Worm (Caenorhabditis elegans) whole organism, late embryonic: ENCODE results near the gene acs-11.

Experiments
- C08G9.2 ChIP-seq: sonication (generic microtip); optimal IDR thresholded peaks from 2 replicates; lab custom pipeline; 2016; ENCODE audit warnings: mild to moderate bottlenecking, missing genetic modification characterization, moderate library complexity, missing compliant biosample characterization
- C38D4.7 ChIP-seq: fragments of 200-800 bp; sonication (Bioruptor generic); optimal IDR thresholded peaks from 2 replicates; lab custom pipeline; 2018; ENCODE audit warnings: mild to moderate bottlenecking, missing genetic modification characterization, moderate library complexity, missing compliant biosample characterization
- K09A11.1 ChIP-seq: sonication (generic microtip); optimal IDR thresholded peaks from 2 replicates; lab custom pipeline; 2017; ENCODE audit warnings: antibody characterized with exemption, mild to moderate bottlenecking, missing genetic modification characterization, missing compliant biosample characterization; ENCODE audit not compliant: insufficient read depth
- ahr-1 ChIP-seq: sonication (generic microtip); optimal IDR thresholded peaks from 2 replicates; lab custom pipeline; 2016; ENCODE audit warnings: missing genetic modification characterization, missing compliant biosample characterization
- ceh-19 ChIP-seq: fragments of 200-800 bp; sonication (Bioruptor generic); optimal IDR thresholded peaks from 2 replicates; lab custom pipeline; 2018; ENCODE audit warnings: mild to moderate bottlenecking, missing genetic modification characterization, missing compliant biosample characterization
- ceh-2 ChIP-seq: sonication (generic microtip); optimal IDR thresholded peaks from 2 replicates; lab custom pipeline; 2016; ENCODE audit warnings: missing genotype, missing genetic modification characterization, missing compliant biosample characterization
- ceh-24 ChIP-seq: sonication (generic microtip); optimal IDR thresholded peaks from 2 replicates; lab custom pipeline; 2016; ENCODE audit warnings: mild to moderate bottlenecking, missing genetic modification characterization, missing compliant biosample characterization
- ceh-31 ChIP-seq: sonication (generic microtip); optimal IDR thresholded peaks from 2 replicates; lab custom pipeline; 2016; ENCODE audit warnings: missing genetic modification characterization, missing compliant biosample characterization
- ceh-34 ChIP-seq: sonication (generic microtip); optimal IDR thresholded peaks from 2 replicates; lab custom pipeline; 2016; ENCODE audit warnings: mild to moderate bottlenecking, missing genetic modification characterization, missing compliant biosample characterization
- ceh-48 ChIP-seq: sonication (generic microtip); optimal IDR thresholded peaks from 2 replicates; lab custom pipeline; 2016; ENCODE audit warnings: missing genetic modification characterization, inconsistent platforms, missing compliant biosample characterization
- ceh-6 ChIP-seq: fragments of 200-800 bp; sonication (Bioruptor generic); optimal IDR thresholded peaks from 2 replicates; lab custom pipeline; 2018; ENCODE audit warnings: mild to moderate bottlenecking, missing genetic modification characterization, missing compliant biosample characterization
- ceh-9 ChIP-seq: sonication (generic microtip); optimal IDR thresholded peaks from 2 replicates; lab custom pipeline; 2016; ENCODE audit warnings: mild to moderate bottlenecking, missing genetic modification characterization, inconsistent platforms, missing compliant biosample characterization
- elt-2 ChIP-seq: sonication (generic microtip); optimal IDR thresholded peaks from 2 replicates; lab custom pipeline; 2016; ENCODE audit warnings: missing genetic modification reagents, missing genetic modification characterization, missing compliant biosample characterization
- fkh-6 ChIP-seq: sonication (generic microtip); optimal IDR thresholded peaks from 2 replicates; lab custom pipeline; 2016; ENCODE audit warnings: missing genetic modification characterization, missing compliant biosample characterization
- hlh-13 ChIP-seq: fragments of 200-800 bp; sonication (Bioruptor generic); optimal IDR thresholded peaks from 2 replicates; lab custom pipeline; 2018; ENCODE audit warnings: mild to moderate bottlenecking, missing genetic modification characterization, missing compliant biosample characterization
- hlh-15 ChIP-seq: sonication (generic microtip); optimal IDR thresholded peaks from 2 replicates; lab custom pipeline; 2016; ENCODE audit warnings: missing genetic modification characterization, missing compliant biosample characterization
- hlh-30 ChIP-seq: sonication (generic microtip); optimal IDR thresholded peaks from 2 replicates; lab custom pipeline; 2017; ENCODE audit warnings: antibody characterized with exemption, missing genetic modification characterization, missing compliant biosample characterization; ENCODE audit not compliant: insufficient read depth
- hlh-6 ChIP-seq: sonication (generic microtip); optimal IDR thresholded peaks from 2 replicates; lab custom pipeline; 2016; ENCODE audit warnings: missing genotype, missing genetic modification characterization, missing compliant biosample characterization
- hlh-8 ChIP-seq: sonication (generic microtip); optimal IDR thresholded peaks from 2 replicates; lab custom pipeline; 2016; ENCODE audit warnings: missing genotype, missing genetic modification characterization, missing compliant biosample characterization
- lim-6 ChIP-seq: sonication (generic microtip); optimal IDR thresholded peaks from 2 replicates; lab custom pipeline; 2016; ENCODE audit warnings: missing genetic modification characterization, missing compliant biosample characterization
- mec-3 ChIP-seq: sonication (generic microtip); optimal IDR thresholded peaks from 2 replicates; lab custom pipeline; 2016; ENCODE audit warnings: borderline replicate concordance, missing genetic modification characterization, missing compliant biosample characterization
- nhr-11 ChIP-seq: fragments of 150-350 bp; optimal IDR thresholded peaks from 2 replicates; lab custom pipeline; 2014; ENCODE audit warnings: missing biosample characterization, missing genetic modification characterization
- nhr-232 ChIP-seq: sonication (generic microtip); optimal IDR thresholded peaks from 2 replicates; lab custom pipeline; 2016; ENCODE audit warnings: missing genetic modification characterization, missing compliant biosample characterization
- npax-4 ChIP-seq: sonication (generic microtip); optimal IDR thresholded peaks from 2 replicates; lab custom pipeline; 2016; ENCODE audit warnings: missing genetic modification characterization, missing compliant biosample characterization
- odd-2 ChIP-seq: sonication (generic microtip); optimal IDR thresholded peaks from 2 replicates; lab custom pipeline; 2017; ENCODE audit warnings: antibody characterized with exemption, mild to moderate bottlenecking, missing genetic modification characterization, missing compliant biosample characterization
- pag-3 ChIP-seq: sonication (generic microtip); optimal IDR thresholded peaks from 2 replicates; lab custom pipeline; 2016; ENCODE audit warnings: missing compliant biosample characterization, missing genetic modification characterization, borderline replicate concordance
- pax-1 ChIP-seq: fragments of 150-350 bp; optimal IDR thresholded peaks from 2 replicates; lab custom pipeline; 2014; ENCODE audit warnings: missing biosample characterization, missing genetic modification characterization
- pha-2 ChIP-seq: sonication (generic microtip); optimal IDR thresholded peaks from 2 replicates; lab custom pipeline; 2017; ENCODE audit warnings: mild to moderate bottlenecking, missing genetic modification characterization, missing compliant biosample characterization
- pha-4 ChIP-seq: fragments of 150-350 bp; optimal IDR thresholded peaks from 2 replicates; lab custom pipeline; 2018; ENCODE audit warnings: missing biosample characterization, missing genetic modification reagents, missing genetic modification characterization
- pqm-1 ChIP-seq: sonication (generic microtip); optimal IDR thresholded peaks from 2 replicates; lab custom pipeline; 2016; ENCODE audit warnings: missing genetic modification characterization, missing compliant biosample characterization
- pros-1 ChIP-seq: fragments of 150-350 bp; optimal IDR thresholded peaks from 2 replicates; lab custom pipeline; 2014; ENCODE audit warnings: missing biosample characterization, missing genetic modification reagents, missing genetic modification characterization
- ref-2 ChIP-seq: sonication (generic microtip); optimal IDR thresholded peaks from 2 replicates; lab custom pipeline; 2016; ENCODE audit warnings: missing genetic modification characterization, missing compliant biosample characterization
- rnt-1 ChIP-seq: sonication (generic microtip); optimal IDR thresholded peaks from 2 replicates; lab custom pipeline; 2016; ENCODE audit warnings: missing genetic modification characterization, missing compliant biosample characterization
- sox-2 ChIP-seq: fragments of 200-800 bp; sonication (Bioruptor generic); IDR thresholded peaks from 2 replicates; pipeline ENCODE4 v1.3.6; 2022; ENCODE audit warnings: missing genetic modification reagents, missing genetic modification characterization, missing compliant biosample characterization
- sox-4 ChIP-seq: sonication (generic microtip); optimal IDR thresholded peaks from 2 replicates; lab custom pipeline; 2017; ENCODE audit warnings: mild to moderate bottlenecking, missing genetic modification characterization, inconsistent platforms, missing compliant biosample characterization
- syd-9 ChIP-seq: sonication (generic microtip); optimal IDR thresholded peaks from 2 replicates; lab custom pipeline; 2016; ENCODE audit warnings: mild to moderate bottlenecking, missing genetic modification characterization, moderate library complexity, missing compliant biosample characterization
- tbx-7 ChIP-seq: sonication (generic microtip); optimal IDR thresholded peaks from 2 replicates; lab custom pipeline; 2016; ENCODE audit warnings: missing genotype, missing genetic modification characterization, missing compliant biosample characterization
- unc-3 ChIP-seq, 2 experiments: fragments of 200-800 bp in 1 of 2; sonication (Bioruptor generic) in 1 of 2; sonication (generic microtip) in 1 of 2; conservative IDR thresholded peaks in 1 of 2; optimal IDR thresholded peaks in 1 of 2; 2 replicates each; pipeline versions ENCODE4 v1.3.6 to Lab custom; 2016 to 2022; ENCODE audit warnings: missing compliant biosample characterization in 2 of 2, missing genetic modification characterization in 2 of 2, missing genetic modification reagents in 1 of 2

The acs-11 gene

DNA sequence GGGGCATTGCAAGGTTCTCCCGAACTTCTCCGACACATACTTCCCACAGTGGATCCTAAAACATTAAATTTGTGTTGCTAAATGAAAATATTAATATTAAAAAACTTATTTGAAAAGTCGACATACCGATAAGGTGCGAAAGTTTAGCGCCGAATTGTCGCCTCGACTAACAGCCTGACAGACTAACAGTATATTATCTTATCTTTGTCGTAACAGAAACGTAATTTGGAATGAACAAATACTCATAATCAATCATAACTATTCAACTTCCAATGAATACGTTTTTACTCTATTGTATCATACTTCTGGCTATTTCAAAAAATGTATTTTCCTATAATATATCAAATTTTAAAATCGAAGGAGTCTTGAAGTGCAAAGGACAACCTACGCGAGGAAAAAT is 35.0 kb downstream of the acs-11 start, which contains the start of gene F26G1.11:
Gene F26G1.11 (plus strand): TSS at position 205 of the 400 bp plus-strand sequence.
- TF ChIP-seq nhr-11 (tag; lab: Kevin White, UChicago) (no peak), elt-2 (tag; lab: Kevin White, UChicago) (peak; percentile 68)
- TF ChIP-seq, all 69 proteins: peak for 1

DNA sequence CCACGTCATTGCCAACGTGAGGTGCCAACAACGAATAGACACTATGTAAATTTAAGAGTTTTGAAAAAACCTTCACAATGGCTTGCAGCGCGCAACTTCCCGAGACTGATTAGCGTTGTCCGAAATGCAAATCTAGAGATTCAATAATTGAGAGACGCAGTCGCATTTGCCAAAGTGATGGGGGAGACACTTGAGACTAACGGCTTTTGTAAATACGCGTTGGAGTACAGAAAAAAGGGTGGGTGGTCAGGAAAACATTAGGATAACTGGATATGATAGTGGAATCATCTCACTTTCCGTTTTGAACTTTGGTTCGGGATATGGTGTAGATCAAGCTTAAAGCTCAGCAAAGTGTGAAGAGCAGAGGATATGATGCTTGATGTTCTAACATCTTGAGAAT is 37.8 kb downstream of the acs-11 start:
- no peak for TF ChIP-seq hlh-30 (tag; lab: Kevin White, UChicago)
- TF ChIP-seq K09A11.1: no peak
- no peak for TF ChIP-seq ceh-48
- TF ChIP-seq pros-1 (tag; lab: Kevin White, UChicago): no peak
- TF ChIP-seq npax-4 (tag; lab: Kevin White, UChicago): no peak
- TF ChIP-seq nhr-11 (tag; lab: Kevin White, UChicago): no peak
- no peak for TF ChIP-seq odd-2 (tag; lab: Kevin White, UChicago)
- no peak for TF ChIP-seq nhr-232
- TF ChIP-seq fkh-6: no peak
- TF ChIP-seq sox-2 (GFP tag; lab: Robert Waterston, UW): no peak
- TF ChIP-seq ceh-9 (tag; lab: Kevin White, UChicago): no peak
- TF ChIP-seq, all 69 proteins: peak for 0

DNA sequence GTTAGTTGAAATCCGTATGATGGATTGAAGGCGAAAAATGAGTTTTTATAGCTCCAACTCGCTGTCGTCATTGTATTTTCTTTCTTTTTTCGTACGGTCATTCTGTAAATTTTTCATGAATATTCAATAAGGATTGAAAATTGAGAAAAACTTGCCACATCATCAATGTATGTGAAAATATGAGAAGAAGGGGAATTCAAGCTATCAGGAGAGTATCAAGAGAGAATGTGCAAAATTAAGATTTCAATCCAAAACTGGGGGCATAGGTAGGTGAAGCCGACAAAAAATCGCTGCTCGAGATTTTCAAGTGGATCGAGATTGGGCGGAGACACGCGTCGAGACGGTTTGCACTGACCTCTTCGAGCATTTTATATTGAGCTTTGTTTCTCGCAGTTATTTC is 42.5 kb downstream of the acs-11 start, which contains the start of gene nep-12:
Gene nep-12 (minus strand): TSS at position 101 of the 400 bp plus-strand sequence.
- TF ChIP-seq fkh-6: no peak

DNA sequence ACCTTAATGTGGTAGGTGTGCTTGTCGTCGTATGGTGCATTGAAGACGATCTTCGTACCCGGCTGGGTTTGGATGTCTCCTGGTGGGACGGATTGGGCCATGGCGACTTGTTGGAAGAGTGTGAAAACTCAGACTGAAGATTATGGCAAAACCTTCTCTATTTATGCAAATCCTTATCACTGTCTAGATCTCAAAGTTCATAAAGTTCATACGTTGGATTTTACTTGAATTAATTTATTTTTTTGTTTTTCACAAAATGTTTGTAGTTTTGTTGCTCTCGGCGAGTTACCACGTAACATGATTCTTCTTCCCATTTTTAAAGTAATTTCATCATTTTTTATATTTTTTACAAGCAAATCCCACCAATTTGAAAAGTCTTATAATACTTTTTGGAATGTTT is 44.2 kb downstream of the acs-11 start, which contains the start of gene msp-3:
Gene msp-3 (minus strand): TSS at position 101 of the 400 bp plus-strand sequence.
- TF ChIP-seq rnt-1 (tag; lab: Kevin White, UChicago): no peak
- no peak for TF ChIP-seq hlh-13 (GFP tag; lab: Kevin White, UChicago)
- TF ChIP-seq ceh-24 (tag; lab: Kevin White, UChicago): no peak
- no peak for TF ChIP-seq ceh-9 (tag; lab: Kevin White, UChicago)
- no peak for TF ChIP-seq pag-3 (tag; lab: Kevin White, UChicago)
- no peak for TF ChIP-seq hlh-15 (tag; lab: Kevin White, UChicago)
- TF ChIP-seq mec-3 (tag; lab: Kevin White, UChicago): no peak
- TF ChIP-seq syd-9 (tag; lab: Kevin White, UChicago): no peak
- no peak for TF ChIP-seq fkh-6
- no peak for TF ChIP-seq hlh-8 (tag; lab: Kevin White, UChicago)
- TF ChIP-seq hlh-6 (tag; lab: Kevin White, UChicago): no peak
- no peak for TF ChIP-seq pros-1 (tag; lab: Kevin White, UChicago)
- TF ChIP-seq lim-6 (tag; lab: Kevin White, UChicago): no peak
- TF ChIP-seq nhr-232: no peak
- TF ChIP-seq ceh-6: no peak
- TF ChIP-seq sox-4 (tag; lab: Kevin White, UChicago): no peak

DNA sequence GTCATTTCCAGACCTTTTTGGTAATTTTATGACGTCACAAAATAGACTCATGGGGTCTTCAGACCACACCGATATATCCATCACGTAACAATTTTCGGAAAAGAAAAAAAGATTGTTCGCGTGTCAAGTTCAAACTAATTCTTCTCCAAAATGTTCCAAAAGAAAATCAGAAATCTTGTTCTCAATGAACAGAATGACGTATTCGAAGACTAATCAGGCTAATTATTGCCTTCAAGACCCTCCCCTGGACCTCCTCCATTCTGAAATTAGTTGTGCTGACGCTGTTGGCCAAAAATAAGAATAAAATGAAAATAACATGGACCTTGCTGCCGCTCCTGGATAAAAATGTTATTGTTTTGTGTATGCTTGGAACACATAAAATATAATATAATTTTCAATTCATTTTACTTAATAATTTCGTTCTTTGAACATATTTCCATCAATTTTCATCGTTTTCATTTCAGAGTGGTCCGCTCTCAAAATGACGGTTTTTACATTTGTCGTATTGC is 48.0 kb downstream of the acs-11 start, which contains the start of gene F26G1.15:
Gene F26G1.15 (plus strand): TSS at position 459 of the 509 bp plus-strand sequence.
- no peak for TF ChIP-seq ceh-31 (tag; lab: Kevin White, UChicago)
- no peak for TF ChIP-seq C08G9.2 (tag; lab: Kevin White, UChicago)

DNA sequence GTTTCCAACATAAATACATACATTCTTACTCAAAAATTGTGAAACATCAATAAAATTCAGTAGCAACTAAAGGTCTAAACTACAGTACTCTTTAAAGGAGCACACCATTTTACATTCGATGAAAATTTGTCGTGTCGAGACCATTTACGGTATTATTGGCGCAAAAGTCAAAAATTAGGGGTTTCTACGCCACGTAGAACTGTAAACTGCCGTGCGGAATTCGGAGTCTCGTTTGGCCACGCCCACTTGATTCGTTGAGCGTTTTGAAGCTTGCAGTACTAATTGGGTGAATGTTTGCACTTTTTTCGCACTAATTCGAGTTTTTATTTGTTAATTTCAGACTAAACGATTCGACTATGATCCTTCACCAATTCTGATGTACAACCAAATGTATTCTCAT is 48.8 kb downstream of the acs-11 start:
- TF ChIP-seq sox-4 (tag; lab: Kevin White, UChicago) (no peak), ref-2 (tag; lab: Kevin White, UChicago) (no peak), sox-2 (GFP tag; lab: Robert Waterston, UW) (no peak), npax-4 (tag; lab: Kevin White, UChicago) (no peak)

DNA sequence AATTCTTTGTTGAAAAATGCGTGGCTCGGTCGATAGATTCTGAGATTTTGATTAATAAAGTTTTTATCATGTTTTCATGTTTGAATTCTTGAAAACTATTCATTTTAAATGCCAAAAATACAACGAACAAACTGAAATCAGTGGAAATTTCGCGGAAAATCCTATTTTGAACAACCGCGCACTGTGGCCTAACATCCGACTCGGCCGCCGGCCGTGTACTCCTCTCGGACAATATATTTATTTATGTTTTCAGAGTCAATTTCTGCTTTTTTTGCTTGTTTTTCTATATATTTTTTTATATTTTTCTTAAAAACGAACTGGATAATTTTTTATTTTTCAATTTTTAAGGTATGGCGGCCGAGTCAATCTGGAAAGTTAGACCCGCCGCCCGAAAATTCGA is 49.3 kb downstream of the acs-11 start, which contains the start of gene F26G1.1:
Gene F26G1.1 (plus strand): TSS at position 347 of the 400 bp plus-strand sequence.
- TF ChIP-seq C38D4.7 (no peak), pha-4 (tag; lab: Kevin White, UChicago) (no peak), ceh-2 (tag; lab: Kevin White, UChicago) (peak; percentile 90), ahr-1 (tag; lab: Kevin White, UChicago) (peak; percentile 73), elt-2 (tag; lab: Kevin White, UChicago) (peak; percentile 97), nhr-232 (no peak), ceh-19 (no peak), unc-3 (GFP tag; conservative IDR thresholded peaks at IDR 0.05; lab: Robert Waterston, UW) (no peak), unc-3 (tag; optimal IDR thresholded peaks at IDR 0.05; lab: Kevin White, UChicago) (no peak), hlh-8 (tag; lab: Kevin White, UChicago) (peak; percentile 90), sox-2 (GFP tag; lab: Robert Waterston, UW) (no peak), nhr-11 (tag; lab: Kevin White, UChicago) (no peak), pha-2 (tag; lab: Kevin White, UChicago) (peak; percentile 39), pax-1 (tag; lab: Kevin White, UChicago) (no peak), tbx-7 (tag; lab: Kevin White, UChicago) (peak; percentile 93), ceh-9 (tag; lab: Kevin White, UChicago) (no peak), pqm-1 (no peak), ceh-34 (tag; lab: Kevin White, UChicago) (peak; percentile 29)
